Worm (Caenorhabditis elegans): ENCODE measurements around the gene Y105C5B.18.

The Y105C5B.18 gene

DNA sequence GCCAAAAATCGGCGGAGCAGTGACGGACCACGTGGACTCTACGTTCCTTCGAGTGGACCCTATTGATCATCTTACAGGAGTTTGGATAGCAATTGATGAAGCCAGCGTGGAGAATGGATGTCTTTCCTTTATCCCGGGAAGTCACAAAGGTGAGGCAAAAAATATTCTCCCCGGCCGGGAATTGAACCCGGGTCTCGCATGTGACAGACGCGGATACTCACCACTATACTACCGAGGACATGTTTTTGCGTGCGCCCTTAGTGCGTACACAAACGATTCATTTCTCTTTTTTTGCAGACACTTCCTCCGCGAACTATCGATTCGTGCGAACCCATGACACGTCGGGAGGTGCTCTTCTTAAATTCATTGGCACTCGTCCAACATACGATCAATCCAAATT, 33.2 kb upstream of the Y105C5B.18 start:
- TF ChIP-seq fos-1 (tag; optimal IDR thresholded peaks at IDR 0.05) = no peak
- peak; percentile 5 for TF ChIP-seq Y55F3AM.14 (GFP tag; optimal IDR thresholded peaks at IDR 0.05)
- no peak for TF ChIP-seq nhr-77 (tag; optimal IDR thresholded peaks at IDR 0.05)
- TF ChIP-seq sma-3 (GFP tag; optimal IDR thresholded peaks at IDR 0.05) = peak; percentile 13
- TF ChIP-seq gmeb-1 (tag; optimal IDR thresholded peaks at IDR 0.05) = peak; percentile 28
- TF ChIP-seq lin-39 (tag; optimal IDR thresholded peaks at IDR 0.05) = no peak
- TF ChIP-seq nhr-129 (tag; optimal IDR thresholded peaks at IDR 0.05) = peak; percentile 60
- peak; percentile 34 for TF ChIP-seq unc-55 (GFP tag; optimal IDR thresholded peaks at IDR 0.05)
- no peak for TF ChIP-seq ztf-11 (tag; optimal IDR thresholded peaks at IDR 0.05)
- no peak for TF ChIP-seq R02D3.7 (tag; optimal IDR thresholded peaks at IDR 0.05)
- TF ChIP-seq lin-11 (tag; optimal IDR thresholded peaks at IDR 0.05) = no peak
- TF ChIP-seq mdl-1 (tag; optimal IDR thresholded peaks at IDR 0.05) = peak in 1 of 2 experiments; percentile 1
- no peak for TF ChIP-seq unc-39 (tag; optimal IDR thresholded peaks at IDR 0.05)
- no peak for TF ChIP-seq snpc-4 (tag; optimal IDR thresholded peaks at IDR 0.05)
- no peak for TF ChIP-seq nhr-12 (tag; optimal IDR thresholded peaks at IDR 0.05)
- no peak for TF ChIP-seq blmp-1 (tag; optimal IDR thresholded peaks at IDR 0.05; ENCODE audit: insufficient read depth)
- peak; percentile 13 for TF ChIP-seq sma-9 (GFP tag; optimal IDR thresholded peaks at IDR 0.05)
- TF ChIP-seq sma-9 (tag; optimal IDR thresholded peaks at IDR 0.05) = no peak

DNA sequence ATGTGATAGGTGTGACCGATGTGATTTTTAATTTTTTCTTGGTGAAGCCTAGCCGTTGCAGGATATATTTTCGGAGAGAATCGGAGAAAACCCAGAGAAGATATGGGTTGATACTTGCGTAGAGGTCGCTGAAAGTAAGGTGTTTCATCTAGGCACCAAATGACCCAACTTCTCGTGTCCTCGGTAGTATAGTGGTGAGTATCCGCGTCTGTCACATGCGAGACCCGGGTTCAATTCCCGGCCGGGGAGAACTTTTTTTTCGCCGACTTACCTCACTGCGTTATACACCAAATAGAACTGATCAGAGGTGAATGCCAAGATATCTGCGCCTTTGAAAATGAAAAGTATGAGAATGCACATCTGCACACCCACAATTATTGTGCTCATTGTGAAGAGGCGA, 32.6 kb upstream of the Y105C5B.18 start:
- TF ChIP-seq lin-13 (GFP tag; optimal IDR thresholded peaks at IDR 0.05) = peak; percentile 50
- no peak for TF ChIP-seq unc-39 (tag; optimal IDR thresholded peaks at IDR 0.05)
- peak; percentile 16 for TF ChIP-seq unc-55 (GFP tag; optimal IDR thresholded peaks at IDR 0.05)
- no peak for TF ChIP-seq ztf-1 (GFP tag; conservative IDR thresholded peaks at IDR 0.05)
- peak; percentile 38 for TF ChIP-seq nhr-21 (tag; optimal IDR thresholded peaks at IDR 0.05)
- TF ChIP-seq sma-9 (GFP tag; optimal IDR thresholded peaks at IDR 0.05) = peak; percentile 11
- no peak for TF ChIP-seq sma-9 (tag; optimal IDR thresholded peaks at IDR 0.05)
- TF ChIP-seq nhr-129 (tag; optimal IDR thresholded peaks at IDR 0.05) = peak; percentile 59
- TF ChIP-seq C34F6.9 (tag; optimal IDR thresholded peaks at IDR 0.05) = peak; percentile 2
- TF ChIP-seq crh-2 (tag; optimal IDR thresholded peaks at IDR 0.05) = peak; percentile 43
- TF ChIP-seq dmd-4 (tag; optimal IDR thresholded peaks at IDR 0.05) = no peak
- peak; percentile 14 for TF ChIP-seq sma-3 (GFP tag; optimal IDR thresholded peaks at IDR 0.05)
- TF ChIP-seq nhr-23 (tag; optimal IDR thresholded peaks at IDR 0.05) = no peak
- peak; percentile 30 for TF ChIP-seq F13H6.1 (tag; optimal IDR thresholded peaks at IDR 0.05)

DNA sequence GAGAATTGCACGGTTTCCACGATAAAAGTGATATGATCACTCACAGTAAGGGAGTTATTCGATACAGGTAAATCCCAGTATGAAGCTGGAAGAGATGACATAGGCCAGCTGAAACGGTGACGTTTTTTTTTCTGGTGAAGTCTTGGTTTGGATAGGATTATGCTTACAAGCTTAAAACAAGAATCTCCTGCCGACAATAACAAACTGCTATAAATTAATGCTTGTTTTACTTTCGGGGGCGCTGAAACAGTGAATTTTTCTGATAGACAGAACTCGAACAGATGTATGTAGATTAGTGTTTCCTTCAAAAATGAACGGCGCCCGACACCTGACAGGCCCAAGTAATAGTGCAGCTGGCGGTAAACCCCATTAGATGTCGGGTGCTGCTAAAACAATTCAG, 30.6 kb upstream of the Y105C5B.18 start, which contains the start of gene srv-16:
TSS of gene srv-16 (minus strand) at position 101 of the 400 bp plus-strand sequence.
- no peak for TF ChIP-seq nhr-11 (tag; optimal IDR thresholded peaks at IDR 0.05)
- no peak for TF ChIP-seq aly-2 (tag; optimal IDR thresholded peaks at IDR 0.05)
- TF ChIP-seq alr-1 (tag; optimal IDR thresholded peaks at IDR 0.05) = no peak
- TF ChIP-seq ceh-82 (tag; optimal IDR thresholded peaks at IDR 0.05) = no peak
- no peak for TF ChIP-seq ztf-4 (tag; optimal IDR thresholded peaks at IDR 0.05)
- TF ChIP-seq snpc-4 (tag; optimal IDR thresholded peaks at IDR 0.05) = no peak

DNA sequence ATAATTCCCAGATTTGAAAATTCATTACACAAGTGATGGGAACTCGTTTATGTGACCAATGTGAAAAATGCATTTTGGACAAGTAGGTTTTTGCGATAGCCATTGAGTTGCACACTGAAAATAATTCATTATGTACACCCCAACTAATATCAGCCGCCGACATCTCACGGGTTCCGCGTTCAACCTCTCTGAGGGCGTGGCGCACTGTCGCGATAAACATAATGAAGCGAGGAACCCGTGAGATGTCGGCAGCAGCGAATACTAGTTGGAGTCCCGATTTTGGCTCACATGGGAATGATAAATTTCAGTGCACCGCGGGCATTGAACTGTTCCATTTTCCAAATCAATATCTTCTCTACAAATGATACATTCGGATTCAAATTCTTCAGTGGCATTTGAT, 27.3 kb upstream of the Y105C5B.18 start:
- TF ChIP-seq aly-2 (tag; optimal IDR thresholded peaks at IDR 0.05) (no peak), unc-39 (tag; optimal IDR thresholded peaks at IDR 0.05) (no peak), nhr-21 (tag; optimal IDR thresholded peaks at IDR 0.05) (no peak), C34F6.9 (tag; optimal IDR thresholded peaks at IDR 0.05) (no peak), ztf-4 (tag; optimal IDR thresholded peaks at IDR 0.05) (no peak), sma-3 (GFP tag; optimal IDR thresholded peaks at IDR 0.05) (no peak), unc-62 (GFP tag; optimal IDR thresholded peaks at IDR 0.05) (no peak), nhr-77 (tag; optimal IDR thresholded peaks at IDR 0.05) (no peak), F13H6.1 (tag; optimal IDR thresholded peaks at IDR 0.05) (no peak), gmeb-1 (tag; optimal IDR thresholded peaks at IDR 0.05) (no peak), Y55F3AM.14 (GFP tag; optimal IDR thresholded peaks at IDR 0.05) (no peak), nhr-237 (tag; optimal IDR thresholded peaks at IDR 0.05) (no peak), mbf-1 (tag; optimal IDR thresholded peaks at IDR 0.05) (no peak), egl-27 (tag; optimal IDR thresholded peaks at IDR 0.05) (no peak), ceh-82 (tag; optimal IDR thresholded peaks at IDR 0.05) (no peak), nhr-12 (tag; optimal IDR thresholded peaks at IDR 0.05) (no peak), ztf-11 (tag; optimal IDR thresholded peaks at IDR 0.05) (no peak), R02D3.7 (tag; optimal IDR thresholded peaks at IDR 0.05) (no peak), sem-4 (tag; optimal IDR thresholded peaks at IDR 0.05) (no peak), snpc-4 (tag; optimal IDR thresholded peaks at IDR 0.05) (no peak)
